Worm (Caenorhabditis elegans) whole organism, L3 larva: Measurements from ENCODE around the gene osm-1.

Source experiments
- R02D3.7 ChIP-seq: fragments of 150-350 bp; optimal IDR thresholded peaks from 2 replicates; lab custom pipeline; 2014; ENCODE audit warnings: missing biosample characterization, missing genetic modification characterization
- ZK546.5 ChIP-seq: sonication (generic microtip); optimal IDR thresholded peaks from 2 replicates; lab custom pipeline; 2017; ENCODE audit warnings: missing biosample characterization, missing genetic modification characterization
- ama-1 ChIP-seq: fragments of 150-350 bp; optimal IDR thresholded peaks from 2 replicates; lab custom pipeline; 2018
- egl-5 ChIP-seq: fragments of 150-350 bp; optimal IDR thresholded peaks from 2 replicates; lab custom pipeline; 2017; ENCODE audit warnings: missing biosample characterization, missing genetic modification reagents, missing genetic modification characterization, inconsistent platforms
- lin-15B ChIP-seq: fragments of 150-350 bp; optimal IDR thresholded peaks from 2 replicates; lab custom pipeline; 2014; ENCODE audit warnings: missing biosample characterization, missing genetic modification characterization
- nhr-11 ChIP-seq: fragments of 150-350 bp; optimal IDR thresholded peaks from 2 replicates; lab custom pipeline; 2014; ENCODE audit warnings: missing biosample characterization, missing genetic modification characterization
- pqm-1 ChIP-seq: fragments of 150-350 bp; optimal IDR thresholded peaks from 2 replicates; lab custom pipeline; 2017; ENCODE audit warnings: missing biosample characterization, missing genetic modification characterization, inconsistent platforms
- ztf-11 ChIP-seq: fragments of 150-350 bp; optimal IDR thresholded peaks from 2 replicates; lab custom pipeline; 2014; ENCODE audit warnings: missing biosample characterization, missing genetic modification characterization
- ztf-4 ChIP-seq: fragments of 150-350 bp; optimal IDR thresholded peaks from 2 replicates; lab custom pipeline; 2014; ENCODE audit warnings: missing biosample characterization, missing genetic modification characterization

- TF ChIP-seq R02D3.7 (tag; lab: Kevin White, UChicago), result no peak
- TF ChIP-seq ZK546.5, result no peak
- TF ChIP-seq pqm-1 (tag; lab: Kevin White, UChicago), result peak; percentile 36
- TF ChIP-seq ztf-4 (tag; lab: Kevin White, UChicago), result peak; percentile 38
- TF ChIP-seq egl-5 (tag; lab: Kevin White, UChicago), result peak; percentile 29
- no peak for TF ChIP-seq ztf-11 (tag; lab: Kevin White, UChicago)
- TF ChIP-seq ama-1 (lab: Kevin White, UChicago), result no peak
- no peak for TF ChIP-seq nhr-11
- no peak for TF ChIP-seq lin-15B (tag; lab: Kevin White, UChicago)
Observed at ce11 chrX:16590803-16591202, 50.3 kb downstream of the osm-1 start.
